Worm (Caenorhabditis elegans) whole organism, L4 larva: Measurements from ENCODE around the gene ZC15.1.

Experiments
- F44E2.7 ChIP-seq: fragments of 200-800 bp; sonication (Bioruptor generic); IDR thresholded peaks from 2 replicates; pipeline ENCODE4 v2.1.2; 2022; ENCODE audit warnings: missing genetic modification characterization, missing compliant biosample characterization
- R02D3.7 ChIP-seq: fragments of 150-350 bp; sonication (generic microtip); optimal IDR thresholded peaks from 3 replicates; lab custom pipeline; 2014; ENCODE audit warnings: missing biosample characterization, missing genetic modification characterization
- T26A8.4 ChIP-seq: fragments of 200-800 bp; sonication (Bioruptor generic); IDR thresholded peaks from 2 replicates; pipeline ENCODE4 v1.3.6; 2022; ENCODE audit warnings: missing genetic modification characterization, missing compliant biosample characterization
- ZK337.2 ChIP-seq: fragments of 200-800 bp; sonication (Bioruptor generic); IDR thresholded peaks from 2 replicates; pipeline ENCODE4 v1.3.6; 2022; ENCODE audit warnings: missing genetic modification reagents, missing genetic modification characterization, missing compliant biosample characterization
- aha-1 ChIP-seq: fragments of 150-350 bp; peaks from one replicate; lab custom pipeline; 2014; ENCODE audit warnings: missing biosample characterization, missing genetic modification characterization
- ceh-20 ChIP-seq: fragments of 200-800 bp; sonication (Bioruptor generic); IDR thresholded peaks from 2 replicates; pipeline ENCODE4 v1.3.6; 2022; ENCODE audit warnings: missing genetic modification reagents, missing genetic modification characterization, missing compliant biosample characterization
- ceh-28 ChIP-seq: fragments of 150-350 bp; optimal IDR thresholded peaks from 2 replicates; lab custom pipeline; 2014; ENCODE audit warnings: missing biosample characterization, missing genetic modification reagents, missing genetic modification characterization
- ctbp-1 ChIP-seq: fragments of 200-800 bp; sonication (Bioruptor generic); IDR thresholded peaks from 2 replicates; pipeline ENCODE4 v1.3.6; 2022; ENCODE audit warnings: missing genetic modification reagents, missing genetic modification characterization, missing compliant biosample characterization
- daf-16 ChIP-seq, 3 experiments: sonication (generic microtip); optimal IDR thresholded peaks; 2 replicates each; lab custom pipeline; 2016 to 2017; ENCODE audit warnings: missing genetic modification characterization in 3 of 3, missing genetic modification reagents in 3 of 3, mild to moderate bottlenecking in 2 of 3, missing compliant biosample characterization in 2 of 3, missing biosample characterization in 1 of 3, moderate library complexity in 1 of 3
- daf-19 ChIP-seq: fragments of 200-800 bp; sonication (Bioruptor generic); conservative IDR thresholded peaks from 2 replicates; pipeline ENCODE4 v1.3.6; 2022; ENCODE audit warnings: missing genetic modification characterization, missing compliant biosample characterization
- dmd-6 ChIP-seq: fragments of 200-800 bp; sonication (Bioruptor generic); IDR thresholded peaks from 2 replicates; pipeline ENCODE4 v1.3.6; 2022; ENCODE audit warnings: missing genetic modification reagents, missing genetic modification characterization, missing compliant biosample characterization
- dmd-9 ChIP-seq: fragments of 200-800 bp; sonication (Bioruptor generic); IDR thresholded peaks from 2 replicates; pipeline ENCODE4 v1.3.6; 2022; ENCODE audit warnings: missing genetic modification reagents, missing genetic modification characterization, missing compliant biosample characterization
- dpl-1 ChIP-seq: fragments of 150-350 bp; optimal IDR thresholded peaks from 2 replicates; lab custom pipeline; 2014; ENCODE audit warnings: missing biosample characterization, missing genetic modification reagents, missing genetic modification characterization
- egl-27 ChIP-seq: sonication (generic microtip); optimal IDR thresholded peaks from 3 replicates; lab custom pipeline; 2017; ENCODE audit warnings: missing biosample characterization, missing genetic modification reagents, missing genetic modification characterization
- egl-43 ChIP-seq: fragments of 200-800 bp; sonication (Bioruptor generic); IDR thresholded peaks from 2 replicates; pipeline ENCODE4 v1.3.6; 2022; ENCODE audit warnings: missing genetic modification reagents, missing genetic modification characterization, missing compliant biosample characterization
- gei-8 ChIP-seq: fragments of 200-800 bp; sonication (Bioruptor generic); optimal IDR thresholded peaks from 2 replicates; lab custom pipeline; 2018; ENCODE audit warnings: mild to moderate bottlenecking, missing genetic modification characterization, missing compliant biosample characterization
- hif-1 ChIP-seq, 2 experiments: sonication (generic microtip); optimal IDR thresholded peaks; 2 replicates each; lab custom pipeline; 2016 to 2017; ENCODE audit warnings: missing compliant biosample characterization in 2 of 2, missing genetic modification characterization in 2 of 2, missing genetic modification reagents in 2 of 2, missing genotype in 2 of 2, mild to moderate bottlenecking in 1 of 2
- jun-1 ChIP-seq: fragments of 150-350 bp; optimal IDR thresholded peaks from 2 replicates; lab custom pipeline; 2014; ENCODE audit warnings: missing biosample characterization, missing genetic modification reagents, missing genetic modification characterization
- lin-15B ChIP-seq: fragments of 150-350 bp; sonication (generic microtip); optimal IDR thresholded peaks from 3 replicates; lab custom pipeline; 2014; ENCODE audit warnings: missing biosample characterization, missing genetic modification characterization
- lin-29 ChIP-seq: fragments of 200-800 bp; sonication (Bioruptor generic); IDR thresholded peaks from 2 replicates; pipeline ENCODE4 v1.3.6; 2022; ENCODE audit warnings: missing genetic modification reagents, missing genetic modification characterization, missing compliant biosample characterization
- lir-3 ChIP-seq: sonication (generic microtip); optimal IDR thresholded peaks from 2 replicates; lab custom pipeline; 2016; ENCODE audit warnings: mild to moderate bottlenecking, missing genetic modification characterization, missing compliant biosample characterization
- mep-1 ChIP-seq: fragments of 150-350 bp; sonication (generic microtip); optimal IDR thresholded peaks from 3 replicates; lab custom pipeline; 2014; ENCODE audit warnings: missing biosample characterization, missing genetic modification characterization
- mxl-2 ChIP-seq: fragments of 200-800 bp; sonication (Bioruptor generic); conservative IDR thresholded peaks from 2 replicates; pipeline ENCODE4 v1.3.6; 2022; ENCODE audit warnings: missing genetic modification reagents, missing genetic modification characterization, missing compliant biosample characterization
- nhr-10 ChIP-seq: fragments of 150-350 bp; optimal IDR thresholded peaks from 2 replicates; lab custom pipeline; 2014; ENCODE audit warnings: missing biosample characterization, missing genetic modification characterization
- nhr-11 ChIP-seq: fragments of 150-350 bp; optimal IDR thresholded peaks from 2 replicates; lab custom pipeline; 2014; ENCODE audit warnings: missing biosample characterization, missing genetic modification characterization
- nhr-25 ChIP-seq: sonication (generic microtip); optimal IDR thresholded peaks from 2 replicates; lab custom pipeline; 2017; ENCODE audit warnings: missing genetic modification characterization, mild to moderate bottlenecking, missing compliant biosample characterization, antibody characterized with exemption, moderate library complexity, borderline replicate concordance; ENCODE audit not compliant: insufficient read depth
- nhr-42 ChIP-seq: fragments of 200-800 bp; sonication (Bioruptor generic); IDR thresholded peaks from 2 replicates; pipeline ENCODE4 v1.3.6; 2022; ENCODE audit warnings: missing genetic modification characterization, missing compliant biosample characterization
- nhr-6 ChIP-seq: fragments of 150-350 bp; optimal IDR thresholded peaks from 2 replicates; lab custom pipeline; 2014; ENCODE audit warnings: missing biosample characterization, missing genetic modification characterization
- nhr-77 ChIP-seq: fragments of 150-350 bp; optimal IDR thresholded peaks from 2 replicates; lab custom pipeline; 2014; ENCODE audit warnings: missing biosample characterization, missing genetic modification characterization
- pha-4 ChIP-seq, 2 experiments: fragments of 150-350 bp in 1 of 2; fragments of 200-800 bp in 1 of 2; sonication (Bioruptor generic) in 1 of 2; IDR thresholded peaks in 1 of 2; optimal IDR thresholded peaks in 1 of 2; 2 replicates each; pipeline versions ENCODE4 v1.3.6 to Lab custom; 2014 to 2022; ENCODE audit warnings: missing genetic modification characterization in 2 of 2, missing genetic modification reagents in 2 of 2, missing biosample characterization in 1 of 2, missing compliant biosample characterization in 1 of 2
- pqm-1 ChIP-seq: sonication (generic microtip); optimal IDR thresholded peaks from 2 replicates; lab custom pipeline; 2017; ENCODE audit warnings: missing biosample characterization, missing genetic modification characterization
- sdz-12 ChIP-seq: fragments of 200-800 bp; sonication (Bioruptor generic); optimal IDR thresholded peaks from 2 replicates; lab custom pipeline; 2018; ENCODE audit warnings: mild to moderate bottlenecking, missing genetic modification characterization, missing compliant biosample characterization
- set-16 ChIP-seq: fragments of 200-800 bp; sonication (Bioruptor generic); IDR thresholded peaks from 2 replicates; pipeline ENCODE4 v1.3.6; 2022; ENCODE audit warnings: missing genetic modification reagents, missing genetic modification characterization, missing compliant biosample characterization
- skn-1 ChIP-seq: fragments of 150-350 bp; optimal IDR thresholded peaks from 2 replicates; lab custom pipeline; 2014; ENCODE audit warnings: missing biosample characterization, missing genetic modification characterization
- snpc-4 ChIP-seq: fragments of 150-350 bp; optimal IDR thresholded peaks from 2 replicates; lab custom pipeline; 2014; ENCODE audit warnings: missing biosample characterization, missing genetic modification characterization
- tra-1 ChIP-seq: fragments of 200-800 bp; sonication (Bioruptor generic); IDR thresholded peaks from 2 replicates; pipeline ENCODE4 v1.3.6; 2022; ENCODE audit warnings: missing genetic modification reagents, missing genetic modification characterization, missing compliant biosample characterization
- unc-39 ChIP-seq: sonication (generic microtip); optimal IDR thresholded peaks from 2 replicates; lab custom pipeline; 2017; ENCODE audit warnings: missing biosample characterization, missing genetic modification characterization
- vab-7 ChIP-seq: fragments of 200-800 bp; sonication (Bioruptor generic); IDR thresholded peaks from 2 replicates; pipeline ENCODE4 v1.3.6; 2022; ENCODE audit warnings: missing genetic modification reagents, missing genetic modification characterization, missing compliant biosample characterization
- zip-2 ChIP-seq: fragments of 150-350 bp; optimal IDR thresholded peaks from 2 replicates; lab custom pipeline; 2014; ENCODE audit warnings: missing biosample characterization, missing genetic modification characterization
- ztf-7 ChIP-seq: fragments of 150-350 bp; optimal IDR thresholded peaks from 2 replicates; lab custom pipeline; 2014; ENCODE audit warnings: missing biosample characterization, missing genetic modification characterization

Gene ZC15.1

DNA sequence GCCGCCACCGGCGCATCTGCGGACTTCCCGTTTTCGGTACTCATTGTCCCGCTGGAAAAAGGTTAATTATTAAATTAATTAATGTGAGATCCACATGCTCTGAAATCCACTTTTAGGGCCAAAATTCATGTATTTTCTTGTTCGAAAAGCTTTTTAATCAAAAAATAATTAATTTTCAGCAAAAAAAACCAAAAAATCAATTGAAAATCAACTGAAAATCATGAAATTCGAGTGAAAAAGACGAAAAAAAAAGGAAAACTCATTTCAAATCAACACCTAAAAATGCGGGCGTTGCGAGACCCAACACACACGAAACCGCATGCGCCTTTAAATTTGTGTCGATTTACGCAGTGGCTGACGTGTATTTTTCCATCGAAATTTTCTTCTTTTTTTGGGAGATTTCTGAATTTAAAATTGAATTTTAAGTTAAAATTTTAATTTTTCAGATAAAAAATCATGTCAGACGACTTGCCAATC lies 36.2 kb upstream of the ZC15.1 start, which contains the start of the genes prmt-1 and cdkr-3 (continued):
- TF ChIP-seq snpc-4 (tag; lab: Kevin White, UChicago) (no peak), mep-1 (peak; percentile 65), nhr-6 (tag; lab: Kevin White, UChicago) (peak; percentile 68), dpl-1 (peak; percentile 59), tra-1 (no peak), nhr-25 (tag; lab: Kevin White, UChicago) (no peak), lin-29 (GFP tag; lab: Robert Waterston, UW) (no peak), hif-1 (tag; optimal IDR thresholded peaks at IDR 0.05; lab: Kevin White, UChicago) (peak in 1 of 2 experiments; percentile 64), nhr-10 (tag; lab: Kevin White, UChicago) (no peak), skn-1 (tag; lab: Kevin White, UChicago) (no peak), zip-2 (no peak), vab-7 (GFP tag; lab: Robert Waterston, UW) (no peak), pha-4 (GFP tag; IDR thresholded peaks at IDR 0.05; lab: Robert Waterston, UW) (no peak), pha-4 (tag; optimal IDR thresholded peaks at IDR 0.05; lab: Kevin White, UChicago) (peak; percentile 61)
- TF ChIP-seq, all 104 proteins: peak for 12

DNA sequence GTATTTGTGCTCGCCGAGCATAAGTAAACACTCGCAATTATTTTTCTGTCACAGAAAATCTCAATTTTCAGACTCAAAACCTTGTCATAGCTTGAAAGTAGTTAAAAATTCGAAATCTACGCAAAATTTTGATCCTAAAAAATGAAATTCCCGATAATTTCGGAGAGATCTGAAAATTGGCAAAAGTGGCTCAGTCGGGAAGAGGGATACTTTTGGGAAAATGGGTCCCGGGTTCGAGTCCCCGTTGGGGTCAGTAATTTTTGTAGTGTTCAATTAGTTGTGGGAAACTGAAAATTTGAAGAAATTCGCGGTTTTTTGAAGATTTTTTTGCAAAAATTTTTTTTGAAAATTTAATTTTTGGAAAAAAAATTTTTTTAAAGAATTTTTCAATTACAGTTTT lies 29.0 kb upstream of the ZC15.1 start:
- TF ChIP-seq nhr-25 (tag; lab: Kevin White, UChicago), result no peak
- TF ChIP-seq pqm-1 (tag; lab: Kevin White, UChicago), result no peak
- no peak for TF ChIP-seq gei-8
- TF ChIP-seq R02D3.7, result no peak
- no peak for TF ChIP-seq ceh-28 (tag; lab: Kevin White, UChicago)
- no peak for TF ChIP-seq T26A8.4 (GFP tag; lab: Robert Waterston, UW)
- no peak for TF ChIP-seq dmd-6 (GFP tag; lab: Robert Waterston, UW)
- no peak for TF ChIP-seq daf-19
- no peak for TF ChIP-seq nhr-77 (tag; lab: Kevin White, UChicago)
- TF ChIP-seq lir-3 (tag; lab: Kevin White, UChicago), result no peak
- no peak for TF ChIP-seq ZK337.2 (GFP tag; lab: Robert Waterston, UW)
- no peak for TF ChIP-seq mep-1
- TF ChIP-seq daf-16 (GFP tag; optimal IDR thresholded peaks at IDR 0.05; lab: Kevin White, UChicago), result no peak
- TF ChIP-seq daf-16 (tag; optimal IDR thresholded peaks at IDR 0.05; lab: Kevin White, UChicago), result no peak
- no peak for TF ChIP-seq lin-15B (tag; lab: Kevin White, UChicago)
- no peak for TF ChIP-seq ctbp-1 (GFP tag; lab: Robert Waterston, UW)
- no peak for TF ChIP-seq jun-1 (tag; lab: Kevin White, UChicago)
- no peak for TF ChIP-seq aha-1

ce11 chrV:20279309-20279708 lies 26.6 kb upstream of the ZC15.1 start:
- TF ChIP-seq egl-43 (GFP tag; lab: Robert Waterston, UW), result no peak
- TF ChIP-seq egl-27 (tag; lab: Kevin White, UChicago), result no peak
- no peak for TF ChIP-seq dmd-6 (GFP tag; lab: Robert Waterston, UW)
- TF ChIP-seq nhr-11 (tag; lab: Kevin White, UChicago), result no peak
- no peak for TF ChIP-seq F44E2.7 (GFP tag; lab: Robert Waterston, UW)
- no peak for TF ChIP-seq pha-4 (GFP tag; IDR thresholded peaks at IDR 0.05; lab: Robert Waterston, UW)
- TF ChIP-seq pha-4 (tag; optimal IDR thresholded peaks at IDR 0.05; lab: Kevin White, UChicago), result no peak
- TF ChIP-seq set-16 (GFP tag; lab: Robert Waterston, UW), result no peak
- TF ChIP-seq nhr-42 (GFP tag; lab: Robert Waterston, UW), result no peak
- TF ChIP-seq sdz-12 (GFP tag; lab: Kevin White, UChicago), result no peak
- no peak for TF ChIP-seq unc-39
- TF ChIP-seq dmd-9, result no peak
- TF ChIP-seq daf-19, result no peak
- no peak for TF ChIP-seq ctbp-1 (GFP tag; lab: Robert Waterston, UW)
- no peak for TF ChIP-seq ceh-20
- no peak for TF ChIP-seq mxl-2 (GFP tag; lab: Robert Waterston, UW)
- TF ChIP-seq aha-1, result no peak
- no peak for TF ChIP-seq nhr-77 (tag; lab: Kevin White, UChicago)
- TF ChIP-seq nhr-25 (tag; lab: Kevin White, UChicago), result no peak
- TF ChIP-seq pqm-1 (tag; lab: Kevin White, UChicago), result no peak
- no peak for TF ChIP-seq ztf-7
